Worm (Caenorhabditis elegans): Measurements from ENCODE around the gene catp-3.

The catp-3 gene

ce11 chrV:8062074-8062473 lies 13.7 kb upstream of the catp-3 start, which contains the start of gene str-139:
TSS of gene str-139 (minus strand) at chrV:8062174.
- TF ChIP-seq sem-4 (tag; optimal IDR thresholded peaks at IDR 0.05) (no peak), nhr-23 (tag; optimal IDR thresholded peaks at IDR 0.05) (no peak), mab-5 (tag; optimal IDR thresholded peaks at IDR 0.05) (no peak), ztf-11 (tag; optimal IDR thresholded peaks at IDR 0.05) (no peak), zag-1 (tag; optimal IDR thresholded peaks at IDR 0.05) (no peak), aly-2 (tag; optimal IDR thresholded peaks at IDR 0.05) (no peak), nhr-237 (tag; optimal IDR thresholded peaks at IDR 0.05) (no peak), egl-27 (tag; optimal IDR thresholded peaks at IDR 0.05) (no peak), skn-1 (tag; optimal IDR thresholded peaks at IDR 0.05) (no peak), lin-39 (tag; optimal IDR thresholded peaks at IDR 0.05) (no peak)

ce11 chrV:8067800-8068199 lies 8.0 kb upstream of the catp-3 start, which contains the start of gene str-140:
TSS of gene str-140 (minus strand) at chrV:8067900.
- no peak for TF ChIP-seq nhr-10 (tag; optimal IDR thresholded peaks at IDR 0.05)
- TF ChIP-seq mbf-1 (tag; optimal IDR thresholded peaks at IDR 0.05), result no peak
- no peak for TF ChIP-seq elt-1 (tag; optimal IDR thresholded peaks at IDR 0.05)
- TF ChIP-seq sma-3 (GFP tag; optimal IDR thresholded peaks at IDR 0.05), result no peak
- no peak for TF ChIP-seq aly-2 (tag; optimal IDR thresholded peaks at IDR 0.05)
- no peak for TF ChIP-seq ceh-16 (tag; optimal IDR thresholded peaks at IDR 0.05)

- TF ChIP-seq ceh-82 (tag; optimal IDR thresholded peaks at IDR 0.05), result no peak
- TF ChIP-seq elt-3 (tag; optimal IDR thresholded peaks at IDR 0.05), result no peak
- no peak for TF ChIP-seq lin-11 (tag; optimal IDR thresholded peaks at IDR 0.05)
- TF ChIP-seq nhr-11 (tag; optimal IDR thresholded peaks at IDR 0.05), result no peak
- no peak for TF ChIP-seq ztf-11 (tag; optimal IDR thresholded peaks at IDR 0.05)
- TF ChIP-seq egl-27 (tag; optimal IDR thresholded peaks at IDR 0.05), result no peak
- no peak for TF ChIP-seq nhr-6 (tag; optimal IDR thresholded peaks at IDR 0.05)
- no peak for TF ChIP-seq alr-1 (tag; optimal IDR thresholded peaks at IDR 0.05)
- TF ChIP-seq zag-1 (tag; optimal IDR thresholded peaks at IDR 0.05), result no peak
- TF ChIP-seq aly-2 (tag; optimal IDR thresholded peaks at IDR 0.05), result no peak
- TF ChIP-seq nhr-21 (tag; optimal IDR thresholded peaks at IDR 0.05), result no peak
These were observed 6.2 kb upstream of the catp-3 start, which contains the start of gene str-143 for ce11 chrV:8069637-8070036. TSS of gene str-143 (minus strand) at chrV:8069737.

ce11 chrV:8072047-8072446 lies 3.8 kb upstream of the catp-3 start, which contains the start of gene str-144:
TSS of gene str-144 (minus strand) at chrV:8072147.
- TF ChIP-seq nhr-6 (tag; optimal IDR thresholded peaks at IDR 0.05), result no peak
- TF ChIP-seq nhr-11 (tag; optimal IDR thresholded peaks at IDR 0.05), result no peak
- TF ChIP-seq unc-62 (GFP tag; optimal IDR thresholded peaks at IDR 0.05), result no peak
- TF ChIP-seq alr-1 (tag; optimal IDR thresholded peaks at IDR 0.05), result no peak
- TF ChIP-seq snpc-4 (tag; optimal IDR thresholded peaks at IDR 0.05), result no peak
- no peak for TF ChIP-seq nhr-129 (tag; optimal IDR thresholded peaks at IDR 0.05)
- TF ChIP-seq unc-55 (GFP tag; optimal IDR thresholded peaks at IDR 0.05), result no peak
- no peak for TF ChIP-seq sma-3 (GFP tag; optimal IDR thresholded peaks at IDR 0.05)
- TF ChIP-seq sma-9 (GFP tag; optimal IDR thresholded peaks at IDR 0.05), result no peak
- no peak for TF ChIP-seq sma-9 (tag; optimal IDR thresholded peaks at IDR 0.05)
- TF ChIP-seq lsy-2 (tag; optimal IDR thresholded peaks at IDR 0.05), result no peak
- no peak for TF ChIP-seq gmeb-1 (tag; optimal IDR thresholded peaks at IDR 0.05)
- TF ChIP-seq C34F6.9 (tag; optimal IDR thresholded peaks at IDR 0.05), result no peak
- TF ChIP-seq aly-2 (tag; optimal IDR thresholded peaks at IDR 0.05), result no peak
- no peak for TF ChIP-seq nhr-12 (tag; optimal IDR thresholded peaks at IDR 0.05)
- TF ChIP-seq sem-4 (tag; optimal IDR thresholded peaks at IDR 0.05), result no peak
- no peak for TF ChIP-seq nhr-23 (tag; optimal IDR thresholded peaks at IDR 0.05)
- no peak for TF ChIP-seq Y55F3AM.14 (GFP tag; optimal IDR thresholded peaks at IDR 0.05)
- no peak for TF ChIP-seq ama-1 (optimal IDR thresholded peaks at IDR 0.05)
- no peak for TF ChIP-seq peb-1 (tag; optimal IDR thresholded peaks at IDR 0.05)
- no peak for TF ChIP-seq lin-39 (tag; optimal IDR thresholded peaks at IDR 0.05)

ce11 chrV:8073162-8073561 lies 2.6 kb upstream of the catp-3 start:
- no peak for TF ChIP-seq peb-1 (tag; optimal IDR thresholded peaks at IDR 0.05)
- no peak for TF ChIP-seq R02D3.7 (tag; optimal IDR thresholded peaks at IDR 0.05)
- TF ChIP-seq nhr-6 (tag; optimal IDR thresholded peaks at IDR 0.05), result no peak
- no peak for TF ChIP-seq unc-55 (GFP tag; optimal IDR thresholded peaks at IDR 0.05)
- TF ChIP-seq blmp-1 (tag; optimal IDR thresholded peaks at IDR 0.05; ENCODE audit: insufficient read depth), result peak; percentile 71
- TF ChIP-seq sma-9 (GFP tag; optimal IDR thresholded peaks at IDR 0.05), result peak; percentile 85
- no peak for TF ChIP-seq sma-9 (tag; optimal IDR thresholded peaks at IDR 0.05)
- peak; percentile 48 for TF ChIP-seq nhr-21 (tag; optimal IDR thresholded peaks at IDR 0.05)
- TF ChIP-seq aly-2 (tag; optimal IDR thresholded peaks at IDR 0.05), result no peak
- TF ChIP-seq unc-62 (GFP tag; optimal IDR thresholded peaks at IDR 0.05), result no peak
- peak; percentile 14 for TF ChIP-seq sma-3 (GFP tag; optimal IDR thresholded peaks at IDR 0.05)
- peak; percentile 30 for TF ChIP-seq fos-1 (tag; optimal IDR thresholded peaks at IDR 0.05)

Measured in whole organism, L2 larva.